Comparison of ENCODE assay signal across 5 worm cellular contexts in genomic region chrII:4107196-4107595, ce11.
TF ChIP-seq lines count a peak whose summit lies in the region.

No protein-coding gene starts in this region.

TF ChIP-seq in whole organism, L4 larva, 104 proteins besides CTCF, POLR2A, EP300 and RAD21:
- TF ChIP-seq ztf-11 (tag; optimal IDR thresholded peaks at IDR 0.05; lab: Kevin White, UChicago), result no peak
- TF ChIP-seq set-16 (GFP tag; IDR thresholded peaks at IDR 0.05; lab: Robert Waterston, UW), result peak; percentile 64
- no peak for TF ChIP-seq pha-4 (GFP tag; IDR thresholded peaks at IDR 0.05; lab: Robert Waterston, UW)
- no peak for TF ChIP-seq pha-4 (tag; optimal IDR thresholded peaks at IDR 0.05; lab: Kevin White, UChicago)

TF ChIP-seq in whole organism, late embryonic, 69 proteins besides CTCF, POLR2A, EP300 and RAD21:
- TF ChIP-seq syd-9 (tag; optimal IDR thresholded peaks at IDR 0.05; lab: Kevin White, UChicago) (no peak), ref-2 (tag; optimal IDR thresholded peaks at IDR 0.05; lab: Kevin White, UChicago) (peak; percentile 19), unc-42 (tag; optimal IDR thresholded peaks at IDR 0.05; lab: Kevin White, UChicago) (peak; percentile 42)

TF ChIP-seq in whole organism, midembryonic, 9 proteins besides CTCF, POLR2A, EP300 and RAD21:
- TF ChIP-seq klf-2 (GFP tag; conservative IDR thresholded peaks at IDR 0.05; lab: Robert Waterston, UW) (0 out of 2 replicates have a peak, but pooled peaks have one; percentile 36), cog-1 (tag; optimal IDR thresholded peaks at IDR 0.05; lab: Kevin White, UChicago) (no peak), ztf-23 (GFP tag; IDR thresholded peaks at IDR 0.05; lab: Robert Waterston, UW) (no peak)

TF ChIP-seq in whole organism, mixed stage, embryonic, 35 proteins besides CTCF, POLR2A, EP300 and RAD21:
- TF ChIP-seq ces-1 (GFP tag; optimal IDR thresholded peaks at IDR 0.05; lab: Kevin White, UChicago) (peak; percentile 29), drap-1 (GFP tag; optimal IDR thresholded peaks at IDR 0.05; lab: Kevin White, UChicago) (no peak)

TF ChIP-seq in whole organism, young adult, 124 proteins besides CTCF, POLR2A, EP300 and RAD21:
- no peak for TF ChIP-seq F52B5.7 (tag; optimal IDR thresholded peaks at IDR 0.05; lab: Kevin White, UChicago)
- TF ChIP-seq hrde-1 (tag; optimal IDR thresholded peaks at IDR 0.05; lab: Kevin White, UChicago; ENCODE audit: borderline replicate concordance), result no peak
- peak; percentile 80 for TF ChIP-seq zfh-2 (GFP tag; conservative IDR thresholded peaks at IDR 0.05; lab: Robert Waterston, UW)
- TF ChIP-seq aptf-3 (GFP tag; IDR thresholded peaks at IDR 0.05; lab: Robert Waterston, UW), result peak; percentile 14; the same call in 1 of the 2 replicates
